Worm (Caenorhabditis elegans) whole organism, early embryonic: ENCODE results near the gene C29F9.2.

Experiments used
- B0310.2 ChIP-seq: sonication (generic microtip); optimal IDR thresholded peaks from 2 replicates; lab custom pipeline; 2016; ENCODE audit warnings: mild to moderate bottlenecking, missing genetic modification characterization, missing compliant biosample characterization
- F13C5.2 ChIP-seq: sonication (generic microtip); optimal IDR thresholded peaks from 2 replicates; lab custom pipeline; 2017; ENCODE audit warnings: mild to moderate bottlenecking, missing genetic modification characterization, inconsistent platforms, missing compliant biosample characterization
- aly-1 ChIP-seq: sonication (generic microtip); optimal IDR thresholded peaks from 2 replicates; lab custom pipeline; 2016; ENCODE audit warnings: missing genetic modification characterization, missing compliant biosample characterization
- ama-1 ChIP-seq: fragments of 150-350 bp; optimal IDR thresholded peaks from 2 replicates; lab custom pipeline; 2014
- ceh-13 ChIP-seq: fragments of 200-800 bp; sonication (Bioruptor generic); optimal IDR thresholded peaks from 2 replicates; lab custom pipeline; 2018; ENCODE audit warnings: mild to moderate bottlenecking, missing genetic modification characterization, missing compliant biosample characterization
- ceh-36 ChIP-seq: sonication (generic microtip); optimal IDR thresholded peaks from 2 replicates; lab custom pipeline; 2016; ENCODE audit warnings: missing genetic modification characterization, inconsistent platforms, missing compliant biosample characterization
- ets-7 ChIP-seq: sonication (generic microtip); optimal IDR thresholded peaks from 2 replicates; lab custom pipeline; 2016; ENCODE audit warnings: missing genotype, missing genetic modification characterization, missing compliant biosample characterization
- flt-1 ChIP-seq: fragments of 200-800 bp; sonication (Bioruptor generic); IDR thresholded peaks from 2 replicates; pipeline ENCODE4 v1.3.6; 2022; ENCODE audit warnings: missing genetic modification characterization, missing compliant biosample characterization
- hmbx-1 ChIP-seq: sonication (generic microtip); optimal IDR thresholded peaks from 2 replicates; lab custom pipeline; 2016; ENCODE audit warnings: mild to moderate bottlenecking, missing genetic modification characterization, missing compliant biosample characterization
- hmg-4 ChIP-seq: fragments of 200-800 bp; sonication (Bioruptor generic); optimal IDR thresholded peaks from 2 replicates; lab custom pipeline; 2018; ENCODE audit warnings: mild to moderate bottlenecking, missing genetic modification characterization, missing compliant biosample characterization
- hnd-1 ChIP-seq: sonication (generic microtip); optimal IDR thresholded peaks from 2 replicates; lab custom pipeline; 2016; ENCODE audit warnings: missing genetic modification characterization, missing compliant biosample characterization
- pes-1 ChIP-seq: fragments of 200-800 bp; sonication (Bioruptor generic); IDR thresholded peaks from 2 replicates; pipeline ENCODE4 v1.3.6; 2022; ENCODE audit warnings: missing genetic modification reagents, missing genetic modification characterization, missing compliant biosample characterization
- scrt-1 ChIP-seq: fragments of 200-800 bp; sonication (Bioruptor generic); IDR thresholded peaks from 2 replicates; pipeline ENCODE4 v1.3.6; 2022; ENCODE audit warnings: missing genetic modification characterization, missing compliant biosample characterization
- sea-1 ChIP-seq: fragments of 200-800 bp; sonication (Bioruptor generic); conservative IDR thresholded peaks from 2 replicates; pipeline ENCODE4 v1.3.6; 2022; ENCODE audit warnings: missing genetic modification characterization, missing compliant biosample characterization
- tbx-11 ChIP-seq: fragments of 200-800 bp; sonication (Bioruptor generic); IDR thresholded peaks from 2 replicates; pipeline ENCODE4 v1.3.6; 2022; ENCODE audit warnings: missing genetic modification characterization, missing compliant biosample characterization
- tbx-37 ChIP-seq: fragments of 200-800 bp; sonication (Bioruptor generic); conservative IDR thresholded peaks from 2 replicates; pipeline ENCODE4 v1.3.6; 2022; ENCODE audit warnings: missing genetic modification reagents, missing genetic modification characterization, missing compliant biosample characterization
- tra-4 ChIP-seq: sonication (generic microtip); optimal IDR thresholded peaks from 2 replicates; lab custom pipeline; 2017; ENCODE audit warnings: missing genetic modification characterization, missing compliant biosample characterization

The C29F9.2 gene

DNA sequence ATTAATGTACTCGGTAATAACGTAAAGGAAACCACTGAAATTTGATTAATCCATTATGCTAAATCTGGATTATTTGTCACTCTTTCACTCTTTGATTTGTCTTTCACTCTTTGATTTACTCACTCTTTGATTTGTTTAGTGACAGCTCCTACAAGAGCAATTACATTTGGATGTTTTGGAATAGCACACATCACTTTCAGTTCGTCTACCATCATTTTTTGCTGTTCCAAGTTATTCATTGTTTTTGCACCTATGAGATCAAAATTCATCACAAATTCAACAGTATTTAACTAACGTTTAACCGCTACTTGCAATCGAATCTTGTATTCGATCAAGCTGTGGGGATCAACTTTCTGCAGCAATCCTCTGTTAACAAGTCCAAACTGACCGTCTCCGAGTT, 18.4 kb downstream of the C29F9.2 start:
- TF ChIP-seq sea-1 (GFP tag; lab: Robert Waterston, UW) (no peak), B0310.2 (tag; lab: Kevin White, UChicago) (no peak), ceh-36 (tag; lab: Kevin White, UChicago) (no peak), flt-1 (no peak), tbx-37 (no peak), tbx-11 (GFP tag; lab: Robert Waterston, UW) (no peak), ets-7 (tag; lab: Kevin White, UChicago) (no peak), aly-1 (no peak), F13C5.2 (tag; lab: Kevin White, UChicago) (no peak), pes-1 (GFP tag; lab: Robert Waterston, UW) (no peak), ceh-13 (GFP tag; lab: Kevin White, UChicago) (no peak), hmbx-1 (tag; lab: Kevin White, UChicago) (no peak), ama-1 (lab: Kevin White, UChicago) (no peak)

ce11 chrIII:151084-151483, 20.3 kb downstream of the C29F9.2 start:
- TF ChIP-seq ets-7 (tag; lab: Kevin White, UChicago), result no peak

ce11 chrIII:154168-154567, 23.4 kb downstream of the C29F9.2 start:
- no peak for TF ChIP-seq hmbx-1 (tag; lab: Kevin White, UChicago)
- no peak for TF ChIP-seq ceh-13 (GFP tag; lab: Kevin White, UChicago)
- no peak for TF ChIP-seq ceh-36 (tag; lab: Kevin White, UChicago)
- no peak for TF ChIP-seq flt-1
- no peak for TF ChIP-seq ets-7 (tag; lab: Kevin White, UChicago)
- no peak for TF ChIP-seq B0310.2 (tag; lab: Kevin White, UChicago)
- no peak for TF ChIP-seq pes-1 (GFP tag; lab: Robert Waterston, UW)
- TF ChIP-seq F13C5.2 (tag; lab: Kevin White, UChicago), result no peak
- no peak for TF ChIP-seq aly-1
- TF ChIP-seq ama-1 (lab: Kevin White, UChicago), result no peak

DNA sequence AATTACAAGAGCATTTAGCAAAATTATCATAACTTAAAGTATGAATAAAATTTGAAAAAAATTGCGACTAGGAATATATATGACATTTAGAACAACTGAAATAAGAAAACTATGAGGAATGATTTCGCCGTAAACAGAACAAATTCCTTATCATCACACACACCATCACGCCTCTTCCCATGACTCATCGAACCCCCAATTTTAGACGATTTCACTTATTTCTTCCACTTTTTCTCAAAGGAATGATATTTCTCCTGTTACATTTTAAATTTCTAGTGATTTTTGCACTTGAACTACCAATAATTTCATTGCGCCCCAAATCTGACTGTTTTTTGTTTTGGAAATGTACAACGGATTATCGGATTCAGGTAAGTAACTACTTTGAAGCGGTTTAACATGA, 25.9 kb downstream of the C29F9.2 start, which contains the start of the genes zig-13 and ver-1:
Gene zig-13 (minus strand): TSS at position 101 of the 400 bp plus-strand sequence.
Gene ver-1 (plus strand): TSS at position 180 of the 400 bp plus-strand sequence.
- TF ChIP-seq F13C5.2 (tag; lab: Kevin White, UChicago), result no peak
- no peak for TF ChIP-seq ceh-13 (GFP tag; lab: Kevin White, UChicago)
- no peak for TF ChIP-seq flt-1
- no peak for TF ChIP-seq ama-1 (lab: Kevin White, UChicago)
- no peak for TF ChIP-seq pes-1 (GFP tag; lab: Robert Waterston, UW)
- TF ChIP-seq ets-7 (tag; lab: Kevin White, UChicago), result no peak
- TF ChIP-seq tbx-11 (GFP tag; lab: Robert Waterston, UW), result no peak
- TF ChIP-seq ceh-36 (tag; lab: Kevin White, UChicago), result no peak
- TF ChIP-seq tbx-37, result no peak
- TF ChIP-seq sea-1 (GFP tag; lab: Robert Waterston, UW), result no peak
- TF ChIP-seq B0310.2 (tag; lab: Kevin White, UChicago), result no peak
- TF ChIP-seq hmbx-1 (tag; lab: Kevin White, UChicago), result no peak
- TF ChIP-seq hnd-1 (tag; lab: Kevin White, UChicago), result no peak
- no peak for TF ChIP-seq tra-4 (tag; lab: Kevin White, UChicago)
- TF ChIP-seq hmg-4 (GFP tag; lab: Kevin White, UChicago), result no peak
- TF ChIP-seq aly-1, result no peak
- no peak for TF ChIP-seq scrt-1

- TF ChIP-seq aly-1, result no peak
- no peak for TF ChIP-seq F13C5.2 (tag; lab: Kevin White, UChicago)
- no peak for TF ChIP-seq hnd-1 (tag; lab: Kevin White, UChicago)
- no peak for TF ChIP-seq tra-4 (tag; lab: Kevin White, UChicago)
- no peak for TF ChIP-seq pes-1 (GFP tag; lab: Robert Waterston, UW)
- no peak for TF ChIP-seq ets-7 (tag; lab: Kevin White, UChicago)
- TF ChIP-seq hmg-4 (GFP tag; lab: Kevin White, UChicago), result no peak
These were observed 27.2 kb downstream of the C29F9.2 start for ce11 chrIII:157980-158379.

- TF ChIP-seq aly-1 (no peak), F13C5.2 (tag; lab: Kevin White, UChicago) (no peak), tbx-37 (no peak), hmg-4 (GFP tag; lab: Kevin White, UChicago) (no peak), hnd-1 (tag; lab: Kevin White, UChicago) (no peak), scrt-1 (no peak), pes-1 (GFP tag; lab: Robert Waterston, UW) (no peak), ceh-36 (tag; lab: Kevin White, UChicago) (no peak), ceh-13 (GFP tag; lab: Kevin White, UChicago) (no peak), flt-1 (no peak), ets-7 (tag; lab: Kevin White, UChicago) (no peak), hmbx-1 (tag; lab: Kevin White, UChicago) (no peak), tra-4 (tag; lab: Kevin White, UChicago) (no peak), ama-1 (lab: Kevin White, UChicago) (no peak), B0310.2 (tag; lab: Kevin White, UChicago) (no peak), tbx-11 (GFP tag; lab: Robert Waterston, UW) (no peak), sea-1 (GFP tag; lab: Robert Waterston, UW) (no peak)
These were observed 28.4 kb downstream of the C29F9.2 start for ce11 chrIII:159149-159548.

- TF ChIP-seq aly-1, result no peak
- no peak for TF ChIP-seq tra-4 (tag; lab: Kevin White, UChicago)
- TF ChIP-seq pes-1 (GFP tag; lab: Robert Waterston, UW), result no peak
- no peak for TF ChIP-seq ets-7 (tag; lab: Kevin White, UChicago)
- no peak for TF ChIP-seq scrt-1
- no peak for TF ChIP-seq ceh-36 (tag; lab: Kevin White, UChicago)
- TF ChIP-seq hnd-1 (tag; lab: Kevin White, UChicago), result no peak
- TF ChIP-seq F13C5.2 (tag; lab: Kevin White, UChicago), result no peak
- no peak for TF ChIP-seq B0310.2 (tag; lab: Kevin White, UChicago)
- no peak for TF ChIP-seq ceh-13 (GFP tag; lab: Kevin White, UChicago)
- TF ChIP-seq flt-1, result no peak
- TF ChIP-seq sea-1 (GFP tag; lab: Robert Waterston, UW), result no peak
- no peak for TF ChIP-seq tbx-37
- TF ChIP-seq ama-1 (lab: Kevin White, UChicago), result no peak
- no peak for TF ChIP-seq hmbx-1 (tag; lab: Kevin White, UChicago)
- TF ChIP-seq hmg-4 (GFP tag; lab: Kevin White, UChicago), result no peak
- TF ChIP-seq tbx-11 (GFP tag; lab: Robert Waterston, UW), result no peak
These were observed 28.9 kb downstream of the C29F9.2 start for ce11 chrIII:159665-160064.
